Worm (Caenorhabditis elegans) whole organism, L3 larva: Measurements from ENCODE around the gene C14C6.3.

Source experiments
- nhr-11 ChIP-seq: fragments of 150-350 bp; optimal IDR thresholded peaks from 2 replicates; lab custom pipeline; 2014; ENCODE audit warnings: missing biosample characterization, missing genetic modification characterization
- nhr-77 ChIP-seq: fragments of 150-350 bp; optimal IDR thresholded peaks from 2 replicates; lab custom pipeline; 2014; ENCODE audit warnings: missing biosample characterization, missing genetic modification characterization

ce11 chrV:587818-588217, 44.5 kb downstream of the C14C6.3 start, which contains the start of gene K06H6.1:
- TF ChIP-seq nhr-11 (no peak), nhr-77 (tag; lab: Kevin White, UChicago) (no peak)
